Fruit fly (Drosophila melanogaster) whole organism, adult: Measurements from ENCODE around the gene CG33128.

Experiments used
- CG11617 ChIP-seq: fragments of 200-800 bp; sonication (Bioruptor generic); optimal IDR thresholded peaks from 2 replicates; lab custom pipeline; 2017; ENCODE audit warnings: mild to moderate bottlenecking, missing biosample characterization, missing genetic modification reagents, missing genetic modification characterization
- CG12768 ChIP-seq: fragments of 200-800 bp; sonication (Bioruptor generic); optimal IDR thresholded peaks from 2 replicates; lab custom pipeline; 2017; ENCODE audit warnings: missing biosample characterization, missing genetic modification characterization, mild to moderate bottlenecking, moderate library complexity, missing genetic modification reagents
- CG14711 ChIP-seq: fragments of 200-800 bp; sonication (Bioruptor generic); optimal IDR thresholded peaks from 2 replicates; lab custom pipeline; 2018; ENCODE audit warnings: missing biosample characterization, mild to moderate bottlenecking, missing genetic modification characterization, moderate library complexity
- CG1620 ChIP-seq: fragments of 200-800 bp; sonication (Bioruptor generic); optimal IDR thresholded peaks from 2 replicates; lab custom pipeline; 2016; ENCODE audit warnings: missing biosample characterization, missing genetic modification characterization
- CG33017 ChIP-seq: fragments of 200-800 bp; sonication (Bioruptor generic); optimal IDR thresholded peaks from 2 replicates; lab custom pipeline; 2018; ENCODE audit warnings: missing biosample characterization, mild to moderate bottlenecking, missing genetic modification characterization, moderate library complexity
- CG5204 ChIP-seq: fragments of 200-800 bp; sonication (Bioruptor generic); optimal IDR thresholded peaks from 2 replicates; lab custom pipeline; 2016; ENCODE audit warnings: missing biosample characterization, missing genetic modification characterization
- CG7045 ChIP-seq: fragments of 200-800 bp; sonication (Bioruptor generic); optimal IDR thresholded peaks from 2 replicates; lab custom pipeline; 2017; ENCODE audit warnings: missing biosample characterization, mild to moderate bottlenecking, missing genetic modification characterization
- CG7101 ChIP-seq: fragments of 200-800 bp; sonication (Bioruptor generic); optimal IDR thresholded peaks from 2 replicates; lab custom pipeline; 2018; ENCODE audit warnings: missing biosample characterization, mild to moderate bottlenecking, missing genetic modification characterization, moderate library complexity
- Clk ChIP-seq: fragments of 200-800 bp; sonication (Bioruptor generic); optimal IDR thresholded peaks from 2 replicates; lab custom pipeline; 2017; ENCODE audit warnings: missing biosample characterization, missing genetic modification characterization
- Crg-1 ChIP-seq: fragments of 200-800 bp; sonication (Bioruptor generic); optimal IDR thresholded peaks from 2 replicates; lab custom pipeline; 2016; ENCODE audit warnings: missing biosample characterization, missing genetic modification characterization
- Hr96 ChIP-seq: fragments of 200-800 bp; sonication (Bioruptor generic); optimal IDR thresholded peaks from 2 replicates; lab custom pipeline; 2016; ENCODE audit warnings: missing biosample characterization, missing genetic modification characterization
- Mnt ChIP-seq: fragments of 200-800 bp; sonication (Bioruptor generic); optimal IDR thresholded peaks from 2 replicates; lab custom pipeline; 2016; ENCODE audit warnings: missing biosample characterization, mild to moderate bottlenecking, missing genetic modification characterization
- bab1 ChIP-seq: fragments of 200-800 bp; sonication (Bioruptor generic); optimal IDR thresholded peaks from 3 replicates; lab custom pipeline; 2019; ENCODE audit warnings: missing biosample characterization, mild to moderate bottlenecking, missing genetic modification characterization, moderate library complexity
- cic ChIP-seq: fragments of 200-800 bp; sonication (Bioruptor generic); optimal IDR thresholded peaks from 2 replicates; lab custom pipeline; 2017; ENCODE audit warnings: missing biosample characterization, mild to moderate bottlenecking, missing genetic modification characterization, moderate library complexity
- cnc ChIP-seq, 2 experiments: fragments of >200 bp; optimal IDR thresholded peaks; 2 replicates each; lab custom pipeline; 2017
- kay ChIP-seq: fragments of 200-800 bp; sonication (Bioruptor generic); peaks from one replicate; lab custom pipeline; 2016; ENCODE audit warnings: missing biosample characterization, missing genetic modification characterization, borderline replicate concordance
- ovo ChIP-seq: fragments of 200-800 bp; sonication (Bioruptor generic); optimal IDR thresholded peaks from 2 replicates; lab custom pipeline; 2016; ENCODE audit warnings: missing biosample characterization, missing genetic modification characterization
- pad ChIP-seq: fragments of 200-800 bp; sonication (Bioruptor generic); optimal IDR thresholded peaks from 3 replicates; lab custom pipeline; 2017; ENCODE audit warnings: missing biosample characterization, missing genetic modification characterization, mild to moderate bottlenecking, moderate library complexity, missing genetic modification reagents
- tj ChIP-seq: fragments of 200-800 bp; sonication (Bioruptor generic); optimal IDR thresholded peaks from 3 replicates; lab custom pipeline; 2017; ENCODE audit warnings: missing biosample characterization, mild to moderate bottlenecking, missing genetic modification characterization, moderate library complexity
- toe ChIP-seq: fragments of 200-800 bp; sonication (Bioruptor generic); optimal IDR thresholded peaks from 2 replicates; lab custom pipeline; 2016; ENCODE audit warnings: missing biosample characterization, missing genetic modification characterization

The CG33128 gene

DNA sequence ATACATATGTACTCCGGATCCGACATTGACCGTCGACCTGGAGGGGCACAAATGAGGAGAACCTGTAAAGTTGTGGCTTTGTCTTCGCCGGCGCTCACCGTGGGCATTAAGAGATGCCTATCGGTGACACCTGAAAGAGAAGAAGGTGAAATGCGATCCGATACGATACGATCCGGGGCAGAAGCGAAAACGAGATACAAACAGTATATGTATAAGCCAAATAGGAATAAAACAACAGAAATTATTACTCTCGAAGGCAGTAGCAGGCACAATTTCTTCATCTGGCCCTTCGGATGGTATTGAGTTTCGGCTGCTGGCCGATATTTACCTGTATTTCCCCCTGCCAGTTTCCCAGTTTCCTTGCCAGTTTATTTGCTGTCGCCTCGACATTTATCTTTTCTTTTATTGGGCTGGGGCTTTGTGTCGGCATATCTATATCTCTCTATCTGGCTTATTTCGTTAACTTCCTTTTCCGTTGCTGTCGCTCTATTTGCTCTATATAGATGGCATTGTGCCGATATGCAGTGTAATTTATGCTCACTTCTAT, 30.4 kb upstream of the CG33128 start:
- no peak for TF ChIP-seq pad (GFP tag; lab: Kevin White, UChicago)
- no peak for TF ChIP-seq ovo (GFP tag; lab: Kevin White, UChicago)
- no peak for TF ChIP-seq toe (GFP tag; lab: Kevin White, UChicago)
- no peak for TF ChIP-seq Mnt (GFP tag; lab: Kevin White, UChicago)
- no peak for TF ChIP-seq tj
- TF ChIP-seq CG12768 (GFP tag; lab: Kevin White, UChicago), result no peak

DNA sequence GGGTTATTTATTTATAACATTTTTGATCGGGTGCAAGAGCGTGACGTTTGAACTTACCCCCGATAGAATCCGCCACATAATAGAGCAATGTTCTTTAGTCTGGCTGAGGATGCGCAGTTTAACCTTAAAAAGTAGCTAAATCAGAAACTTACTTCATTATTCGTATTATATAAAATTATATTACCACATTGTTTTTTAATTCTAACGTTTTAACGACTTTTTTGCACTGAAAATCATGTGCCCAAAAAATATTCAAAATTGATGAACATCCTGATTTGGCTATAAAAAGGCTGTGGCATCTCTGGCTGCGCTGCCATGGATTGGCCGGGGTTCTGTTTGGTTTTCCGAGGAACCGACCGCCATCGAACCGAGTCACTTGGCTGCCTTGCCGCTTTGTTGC, 23.9 kb upstream of the CG33128 start:
- TF ChIP-seq CG7045 (no peak), CG14711 (tag; lab: Kevin White, UChicago) (no peak), tj (no peak), Crg-1 (GFP tag; lab: Kevin White, UChicago) (no peak), Clk (GFP tag; lab: Kevin White, UChicago) (no peak), CG1620 (GFP tag; lab: Kevin White, UChicago) (no peak), cnc (optimal IDR thresholded peaks at IDR 0.05; lab: Kevin White, UChicago) (no peak), Hr96 (GFP tag; lab: Kevin White, UChicago) (no peak), Mnt (GFP tag; lab: Kevin White, UChicago) (no peak), CG7101 (tag; lab: Kevin White, UChicago) (no peak), ovo (GFP tag; lab: Kevin White, UChicago) (no peak), CG33017 (tag; lab: Kevin White, UChicago) (no peak), kay (GFP tag; lab: Kevin White, UChicago) (no peak), CG11617 (GFP tag; lab: Kevin White, UChicago) (no peak)

- TF ChIP-seq CG7045 (no peak), pad (GFP tag; lab: Kevin White, UChicago) (no peak), CG33017 (tag; lab: Kevin White, UChicago) (no peak), CG12768 (GFP tag; lab: Kevin White, UChicago) (no peak), tj (no peak), CG14711 (tag; lab: Kevin White, UChicago) (no peak), cnc (optimal IDR thresholded peaks at IDR 0.05; lab: Kevin White, UChicago) (no peak), kay (GFP tag; lab: Kevin White, UChicago) (no peak), CG11617 (GFP tag; lab: Kevin White, UChicago) (no peak), Hr96 (GFP tag; lab: Kevin White, UChicago) (no peak), ovo (GFP tag; lab: Kevin White, UChicago) (no peak), CG5204 (no peak), CG7101 (tag; lab: Kevin White, UChicago) (no peak), Clk (GFP tag; lab: Kevin White, UChicago) (no peak)
Observed at dm6 chr2L:1470772-1471171, 23.1 kb upstream of the CG33128 start.

DNA sequence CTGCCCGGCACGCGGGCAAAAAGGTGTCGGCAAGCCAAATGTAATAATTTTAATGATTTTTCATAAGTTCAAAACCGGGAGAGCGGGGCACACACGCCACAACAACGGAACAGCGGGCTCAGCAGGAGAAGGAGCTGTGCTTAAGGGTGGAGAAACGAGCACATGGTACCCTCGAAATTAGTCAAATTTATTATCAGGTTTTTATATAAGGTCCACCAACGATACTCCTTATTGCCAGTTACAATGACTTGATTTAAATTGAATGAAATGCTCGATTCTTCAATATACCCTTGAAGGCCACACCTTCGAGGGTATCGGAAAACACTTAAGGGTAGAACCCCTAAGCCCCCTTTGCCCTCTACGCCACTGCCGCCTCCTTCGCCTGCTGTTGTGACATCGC, 20.4 kb upstream of the CG33128 start:
- TF ChIP-seq CG33017 (tag; lab: Kevin White, UChicago), result no peak
- TF ChIP-seq Clk (GFP tag; lab: Kevin White, UChicago), result no peak

- TF ChIP-seq toe (GFP tag; lab: Kevin White, UChicago) (no peak), CG5204 (no peak), Mnt (GFP tag; lab: Kevin White, UChicago) (no peak), CG11617 (GFP tag; lab: Kevin White, UChicago) (no peak), bab1 (GFP tag; lab: Kevin White, UChicago) (no peak), CG7045 (no peak), kay (GFP tag; lab: Kevin White, UChicago) (no peak), CG7101 (tag; lab: Kevin White, UChicago) (no peak), CG14711 (tag; lab: Kevin White, UChicago) (no peak), cnc (optimal IDR thresholded peaks at IDR 0.05; lab: Kevin White, UChicago) (no peak), Clk (GFP tag; lab: Kevin White, UChicago) (no peak), CG12768 (GFP tag; lab: Kevin White, UChicago) (no peak), CG33017 (tag; lab: Kevin White, UChicago) (no peak)
Observed at dm6 chr2L:1476872-1477503, 16.9 kb upstream of the CG33128 start.

DNA sequence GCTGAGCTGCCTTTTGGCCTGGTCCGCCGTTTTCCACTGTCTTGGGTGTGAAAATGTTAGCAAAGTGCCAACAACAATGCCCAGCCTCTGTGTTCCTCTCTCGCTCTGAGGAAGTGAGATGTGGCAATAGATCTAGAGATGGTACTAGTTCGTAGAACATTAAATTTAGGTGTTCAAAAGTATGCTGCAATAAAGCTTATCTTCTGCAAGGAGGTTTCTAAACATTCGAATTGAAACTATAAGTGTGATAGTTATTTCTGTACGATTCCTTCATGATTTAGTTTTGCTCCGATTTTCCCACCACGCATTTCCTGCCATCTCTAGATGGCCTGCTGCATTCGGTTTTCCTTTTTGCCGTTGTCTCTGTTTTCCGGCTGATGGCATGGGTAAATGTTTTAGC, 15.4 kb upstream of the CG33128 start:
- no peak for TF ChIP-seq CG7045
- no peak for TF ChIP-seq Hr96 (GFP tag; lab: Kevin White, UChicago)
- no peak for TF ChIP-seq CG14711 (tag; lab: Kevin White, UChicago)
- TF ChIP-seq CG12768 (GFP tag; lab: Kevin White, UChicago), result no peak
- no peak for TF ChIP-seq cic (GFP tag; lab: Kevin White, UChicago)
- TF ChIP-seq CG33017 (tag; lab: Kevin White, UChicago), result no peak
- no peak for TF ChIP-seq ovo (GFP tag; lab: Kevin White, UChicago)
- no peak for TF ChIP-seq CG1620 (GFP tag; lab: Kevin White, UChicago)
- no peak for TF ChIP-seq CG11617 (GFP tag; lab: Kevin White, UChicago)
- no peak for TF ChIP-seq CG5204
- no peak for TF ChIP-seq cnc (optimal IDR thresholded peaks at IDR 0.05; lab: Kevin White, UChicago)
- no peak for TF ChIP-seq Mnt (GFP tag; lab: Kevin White, UChicago)
- TF ChIP-seq Clk (GFP tag; lab: Kevin White, UChicago), result no peak
- no peak for TF ChIP-seq toe (GFP tag; lab: Kevin White, UChicago)
- no peak for TF ChIP-seq Crg-1 (GFP tag; lab: Kevin White, UChicago)
- TF ChIP-seq bab1 (GFP tag; lab: Kevin White, UChicago), result no peak
